Fruit fly (Drosophila melanogaster): ENCODE data around the gene CG4558.

CG4558 gene

DNA sequence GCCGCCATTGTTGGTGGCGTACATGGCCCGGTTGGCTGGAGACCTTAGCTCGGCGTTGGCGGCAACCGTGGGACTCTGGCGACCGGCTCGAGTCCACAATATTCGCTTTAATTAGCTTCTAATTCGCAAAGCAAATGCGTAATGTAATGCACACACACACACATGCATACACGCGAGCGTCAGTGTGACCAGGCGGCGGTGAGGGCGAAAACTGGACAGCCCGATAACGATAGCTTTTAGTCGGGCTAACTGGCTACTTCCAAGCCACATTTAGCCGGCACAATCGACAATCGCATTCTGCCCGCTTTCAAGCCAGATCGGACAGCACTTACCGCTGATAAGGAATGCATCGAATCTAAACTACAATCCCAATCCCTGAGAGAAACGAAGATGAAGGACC lies 28.9 kb upstream of the CG4558 start, which contains the start of the genes Nf-YC and xit (continued):
- TF ChIP-seq disco-r (GFP tag; optimal IDR thresholded peaks at IDR 0.05) (no peak), CG12391 (tag; optimal IDR thresholded peaks at IDR 0.05) (no peak), pho (GFP tag; optimal IDR thresholded peaks at IDR 0.05) (no peak), Dad (GFP tag; optimal IDR thresholded peaks at IDR 0.05) (no peak), CG43689 (GFP tag; IDR thresholded peaks at IDR 0.05) (no peak), pnt (GFP tag; optimal IDR thresholded peaks at IDR 0.05) (no peak), maf-S (GFP tag; optimal IDR thresholded peaks at IDR 0.05) (no peak), CG15269 (tag; optimal IDR thresholded peaks at IDR 0.05) (no peak), NK7.1 (GFP tag; optimal IDR thresholded peaks at IDR 0.05) (no peak), NC2α (GFP tag; optimal IDR thresholded peaks at IDR 0.05) (no peak), wor (GFP tag; IDR thresholded peaks at IDR 0.05) (no peak), Ptx1 (GFP tag; IDR thresholded peaks at IDR 0.05) (peak; percentile 32; the same call in 1 of the 2 replicates), CG17359 (tag; optimal IDR thresholded peaks at IDR 0.05) (no peak), dpn (GFP tag; optimal IDR thresholded peaks at IDR 0.05) (no peak), CG14965 (GFP tag; optimal IDR thresholded peaks at IDR 0.05; ENCODE audit: borderline replicate concordance) (no peak), CG15011 (GFP tag; optimal IDR thresholded peaks at IDR 0.05) (no peak), phol (tag; optimal IDR thresholded peaks at IDR 0.05) (peak; percentile 19), tna (GFP tag; IDR thresholded peaks at IDR 0.05; ENCODE audit: partially characterized antibody) (peak; percentile 54; the same call in 1 of the 2 replicates), croc (GFP tag; conservative IDR thresholded peaks at IDR 0.05) (no peak), CG2889 (GFP tag; IDR thresholded peaks at IDR 0.05) (no peak), nmo (GFP tag; optimal IDR thresholded peaks at IDR 0.05) (peak; percentile 52), CG11093 (GFP tag; IDR thresholded peaks at IDR 0.05) (no peak), CG32772 (GFP tag; IDR thresholded peaks at IDR 0.05) (no peak), Camta (GFP tag; optimal IDR thresholded peaks at IDR 0.05) (no peak), CG6254 (GFP tag; optimal IDR thresholded peaks at IDR 0.05) (no peak), CG12219 (GFP tag; optimal IDR thresholded peaks at IDR 0.05) (no peak), aop (GFP tag; IDR thresholded peaks at IDR 0.05) (no peak), CkIIα-i1 (GFP tag; IDR thresholded peaks at IDR 0.05) (no peak), crol (GFP tag; IDR thresholded peaks at IDR 0.05) (no peak), wek (GFP tag; optimal IDR thresholded peaks at IDR 0.05) (no peak), ro (GFP tag; IDR thresholded peaks at IDR 0.05) (no peak), CG6791 (GFP tag; IDR thresholded peaks at IDR 0.05; ENCODE audit: partially characterized antibody) (0 out of 3 replicates have a peak, but pooled peaks have one; percentile 62), en (GFP tag; optimal IDR thresholded peaks at IDR 0.05) (no peak), Antp (GFP tag; optimal IDR thresholded peaks at IDR 0.05) (peak; percentile 11), Mrtf (GFP tag; IDR thresholded peaks at IDR 0.05) (no peak), row (GFP tag; IDR thresholded peaks at IDR 0.05) (peak; percentile 73), Asciz (GFP tag; optimal IDR thresholded peaks at IDR 0.05) (no peak), Rx (GFP tag; IDR thresholded peaks at IDR 0.05) (no peak), Fer1 (GFP tag; optimal IDR thresholded peaks at IDR 0.05) (no peak), CG6813 (GFP tag; optimal IDR thresholded peaks at IDR 0.05) (no peak), gfzf (GFP tag; optimal IDR thresholded peaks at IDR 0.05) (peak; percentile 80), repo (GFP tag; optimal IDR thresholded peaks at IDR 0.05) (no peak), corto (GFP tag; optimal IDR thresholded peaks at IDR 0.05) (no peak), Hr78 (GFP tag; optimal IDR thresholded peaks at IDR 0.05) (no peak), eyg (GFP tag; optimal IDR thresholded peaks at IDR 0.05) (no peak), amos (GFP tag; IDR thresholded peaks at IDR 0.05; ENCODE audit: partially characterized antibody) (peak; percentile 68), CG13287 (GFP tag; IDR thresholded peaks at IDR 0.05; ENCODE audit: partially characterized antibody) (peak; percentile 74), CG11247 (GFP tag; IDR thresholded peaks at IDR 0.05) (no peak), CG13624 (GFP tag; optimal IDR thresholded peaks at IDR 0.05) (peak; percentile 39), insv (GFP tag; optimal IDR thresholded peaks at IDR 0.05) (peak in 1 of 2 experiments; percentile 37), Atf6 (GFP tag; IDR thresholded peaks at IDR 0.05) (no peak)

All from whole organism, embryonic.